Worm (Caenorhabditis elegans) whole organism, young adult: ENCODE results near the gene gba-2.

Source experiments
- B0336.3 ChIP-seq: fragments of 200-800 bp; sonication (Bioruptor generic); IDR thresholded peaks from 2 replicates; pipeline ENCODE4 v1.3.6; 2022; ENCODE audit warnings: missing genetic modification characterization, missing compliant biosample characterization
- C06A6.2 ChIP-seq: fragments of 200-800 bp; sonication (Bioruptor generic); conservative IDR thresholded peaks from 2 replicates; pipeline ENCODE4 v1.3.6; 2022; ENCODE audit warnings: missing genetic modification characterization, missing compliant biosample characterization
- F10E7.11 ChIP-seq: sonication (generic microtip); optimal IDR thresholded peaks from 2 replicates; lab custom pipeline; 2017; ENCODE audit warnings: mild to moderate bottlenecking, missing genetic modification characterization, moderate library complexity, missing compliant biosample characterization
- F23B12.7 ChIP-seq: sonication (generic microtip); optimal IDR thresholded peaks from 2 replicates; lab custom pipeline; 2017; ENCODE audit warnings: missing genetic modification characterization, mild to moderate bottlenecking, missing compliant biosample characterization, antibody characterized with exemption, moderate library complexity; ENCODE audit not compliant: insufficient read depth
- F39B2.1 ChIP-seq: fragments of 200-800 bp; sonication (Bioruptor generic); IDR thresholded peaks from 2 replicates; pipeline ENCODE4 v1.3.6; 2022; ENCODE audit warnings: missing genetic modification reagents, missing genetic modification characterization, missing compliant biosample characterization
- F57A8.1 ChIP-seq: fragments of 200-800 bp; sonication (Bioruptor generic); optimal IDR thresholded peaks from 2 replicates; lab custom pipeline; 2018; ENCODE audit warnings: mild to moderate bottlenecking, missing genetic modification characterization, moderate library complexity, missing compliant biosample characterization
- F57C9.4 ChIP-seq: sonication (generic microtip); optimal IDR thresholded peaks from 2 replicates; lab custom pipeline; 2017; ENCODE audit warnings: mild to moderate bottlenecking, missing genetic modification characterization, missing compliant biosample characterization
- K12H6.12 ChIP-seq: fragments of 200-800 bp; sonication (Bioruptor generic); optimal IDR thresholded peaks from 2 replicates; lab custom pipeline; 2018; ENCODE audit warnings: mild to moderate bottlenecking, missing genetic modification characterization, missing compliant biosample characterization
- T26A5.8 ChIP-seq: sonication (generic microtip); optimal IDR thresholded peaks from 2 replicates; lab custom pipeline; 2016; ENCODE audit warnings: missing genetic modification characterization, missing compliant biosample characterization
- Y53G8AR.9 ChIP-seq: fragments of 200-800 bp; sonication (Bioruptor generic); conservative IDR thresholded peaks from 2 replicates; pipeline ENCODE4 v1.3.6; 2022; ENCODE audit warnings: missing genetic modification reagents, missing genetic modification characterization, missing compliant biosample characterization
- Y67H2A.10 ChIP-seq: fragments of 200-800 bp; sonication (Bioruptor generic); conservative IDR thresholded peaks from 2 replicates; pipeline ENCODE4 v1.3.6; 2022; ENCODE audit warnings: missing genetic modification reagents, missing genetic modification characterization, missing compliant biosample characterization
- ZK185.1 ChIP-seq: sonication (generic microtip); optimal IDR thresholded peaks from 2 replicates; lab custom pipeline; 2016; ENCODE audit warnings: mild to moderate bottlenecking, missing genetic modification characterization, missing compliant biosample characterization; ENCODE audit not compliant: poor library complexity, severe bottlenecking
- ama-1 ChIP-seq, 3 experiments: fragments of 150-350 bp in 1 of 3; sonication (generic microtip) in 2 of 3; optimal IDR thresholded peaks; 2 replicates each; lab custom pipeline; 2014 to 2018; ENCODE audit warnings: missing biosample characterization in 2 of 3, missing genetic modification characterization in 2 of 3, missing genetic modification reagents in 2 of 3
- attf-3 ChIP-seq: fragments of 200-800 bp; sonication (Bioruptor generic); conservative IDR thresholded peaks from 2 replicates; pipeline ENCODE4 v1.3.6; 2022; ENCODE audit warnings: missing genetic modification reagents, missing genetic modification characterization, missing compliant biosample characterization
- ccch-3 ChIP-seq: fragments of 200-800 bp; sonication (Bioruptor generic); optimal IDR thresholded peaks from 2 replicates; lab custom pipeline; 2018; ENCODE audit warnings: mild to moderate bottlenecking, missing genetic modification characterization, missing compliant biosample characterization
- cebp-2 ChIP-seq: fragments of 200-800 bp; sonication (Bioruptor generic); IDR thresholded peaks from 2 replicates; pipeline ENCODE4 v1.3.6; 2022; ENCODE audit warnings: missing genetic modification characterization, missing compliant biosample characterization
- ceh-79 ChIP-seq: sonication (generic microtip); optimal IDR thresholded peaks from 2 replicates; lab custom pipeline; 2017; ENCODE audit warnings: mild to moderate bottlenecking, missing genetic modification characterization, missing compliant biosample characterization
- ceh-91 ChIP-seq: fragments of 200-800 bp; sonication (Bioruptor generic); IDR thresholded peaks from 2 replicates; pipeline ENCODE4 v1.3.6; 2022; ENCODE audit warnings: missing genetic modification reagents, missing genetic modification characterization, missing compliant biosample characterization
- chd-7 ChIP-seq: sonication (generic microtip); optimal IDR thresholded peaks from 2 replicates; lab custom pipeline; 2016; ENCODE audit warnings: mild to moderate bottlenecking, missing genetic modification characterization, moderate library complexity, missing compliant biosample characterization
- efl-1 ChIP-seq: fragments of 150-350 bp; optimal IDR thresholded peaks from 2 replicates; lab custom pipeline; 2014; ENCODE audit warnings: missing biosample characterization, missing genetic modification reagents, missing genetic modification characterization
- egl-18 ChIP-seq: fragments of 200-800 bp; sonication (Bioruptor generic); IDR thresholded peaks from 2 replicates; pipeline ENCODE4 v1.3.6; 2022; ENCODE audit warnings: missing genetic modification reagents, missing genetic modification characterization, missing compliant biosample characterization
- egrh-3 ChIP-seq: fragments of 200-800 bp; sonication (Bioruptor generic); IDR thresholded peaks from 2 replicates; pipeline ENCODE4 v1.3.6; 2022; ENCODE audit warnings: missing genetic modification reagents, missing genetic modification characterization, missing compliant biosample characterization
- fkh-3 ChIP-seq: sonication (generic microtip); optimal IDR thresholded peaks from 2 replicates; lab custom pipeline; 2016; ENCODE audit warnings: mild to moderate bottlenecking, missing genetic modification characterization, missing compliant biosample characterization
- hrde-1 ChIP-seq: sonication (generic microtip); optimal IDR thresholded peaks from 2 replicates; lab custom pipeline; 2016; ENCODE audit warnings: missing genetic modification characterization, mild to moderate bottlenecking, missing compliant biosample characterization, moderate library complexity, missing genotype, missing genetic modification reagents, borderline replicate concordance
- hsf-1 ChIP-seq: fragments of 200-800 bp; sonication (Bioruptor generic); IDR thresholded peaks from 2 replicates; pipeline ENCODE4 v1.3.6; 2022; ENCODE audit warnings: missing genetic modification reagents, missing genetic modification characterization, missing compliant biosample characterization
- lin-26 ChIP-seq: fragments of 200-800 bp; sonication (Bioruptor generic); IDR thresholded peaks from 2 replicates; pipeline ENCODE4 v1.3.6; 2022; ENCODE audit warnings: missing genetic modification reagents, missing genetic modification characterization, missing compliant biosample characterization
- lin-40 ChIP-seq: sonication (generic microtip); optimal IDR thresholded peaks from 2 replicates; lab custom pipeline; 2016; ENCODE audit warnings: missing genetic modification characterization, mild to moderate bottlenecking, missing compliant biosample characterization, missing genotype, missing genetic modification reagents
- lin-54 ChIP-seq: fragments of 200-800 bp; sonication (Bioruptor generic); optimal IDR thresholded peaks from 2 replicates; lab custom pipeline; 2018; ENCODE audit warnings: mild to moderate bottlenecking, missing genetic modification characterization, missing compliant biosample characterization
- madf-10 ChIP-seq: sonication (generic microtip); optimal IDR thresholded peaks from 2 replicates; lab custom pipeline; 2016; ENCODE audit warnings: mild to moderate bottlenecking, missing genetic modification characterization, missing compliant biosample characterization
- madf-6 ChIP-seq: fragments of 200-800 bp; sonication (Bioruptor generic); IDR thresholded peaks from 2 replicates; pipeline ENCODE4 v1.3.6; 2022; ENCODE audit warnings: missing genetic modification reagents, missing genetic modification characterization, missing compliant biosample characterization
- mel-28 ChIP-seq: sonication (generic microtip); optimal IDR thresholded peaks from 2 replicates; lab custom pipeline; 2016; ENCODE audit warnings: borderline replicate concordance, mild to moderate bottlenecking, missing genetic modification characterization, missing compliant biosample characterization
- nhr-27 ChIP-seq: fragments of 200-800 bp; sonication (Bioruptor generic); optimal IDR thresholded peaks from 2 replicates; lab custom pipeline; 2018; ENCODE audit warnings: mild to moderate bottlenecking, missing genetic modification characterization, moderate library complexity, missing compliant biosample characterization
- sdz-38 ChIP-seq: sonication (generic microtip); optimal IDR thresholded peaks from 2 replicates; lab custom pipeline; 2016; ENCODE audit warnings: missing genotype, missing genetic modification characterization, missing compliant biosample characterization
- sea-2 ChIP-seq: fragments of 200-800 bp; sonication (Bioruptor generic); IDR thresholded peaks from 2 replicates; pipeline ENCODE4 v1.3.6; 2022; ENCODE audit warnings: missing genetic modification characterization, missing compliant biosample characterization
- snpc-4 ChIP-seq, 5 experiments: fragments of 150-350 bp in 1 of 5; sonication (generic microtip) in 4 of 5; optimal IDR thresholded peaks; 2 replicates each; lab custom pipeline; 2014 to 2018; ENCODE audit warnings: missing genetic modification characterization in 5 of 5, missing biosample characterization in 3 of 5, antibody characterized with exemption in 2 of 5, mild to moderate bottlenecking in 2 of 5, missing compliant biosample characterization in 2 of 5, missing genotype in 2 of 5, moderate library complexity in 2 of 5, missing genetic modification reagents in 1 of 5
- sptf-2 ChIP-seq: fragments of 200-800 bp; sonication (Bioruptor generic); optimal IDR thresholded peaks from 2 replicates; lab custom pipeline; 2018; ENCODE audit warnings: mild to moderate bottlenecking, missing genetic modification characterization, missing compliant biosample characterization
- tbx-9 ChIP-seq: sonication (generic microtip); optimal IDR thresholded peaks from 2 replicates; lab custom pipeline; 2016; ENCODE audit warnings: borderline replicate concordance, missing genetic modification characterization, inconsistent platforms, missing compliant biosample characterization
- zfh-2 ChIP-seq: fragments of 200-800 bp; sonication (Bioruptor generic); conservative IDR thresholded peaks from 2 replicates; pipeline ENCODE4 v1.3.6; 2022; ENCODE audit warnings: missing genetic modification reagents, missing genetic modification characterization, missing compliant biosample characterization

The gba-2 gene

DNA sequence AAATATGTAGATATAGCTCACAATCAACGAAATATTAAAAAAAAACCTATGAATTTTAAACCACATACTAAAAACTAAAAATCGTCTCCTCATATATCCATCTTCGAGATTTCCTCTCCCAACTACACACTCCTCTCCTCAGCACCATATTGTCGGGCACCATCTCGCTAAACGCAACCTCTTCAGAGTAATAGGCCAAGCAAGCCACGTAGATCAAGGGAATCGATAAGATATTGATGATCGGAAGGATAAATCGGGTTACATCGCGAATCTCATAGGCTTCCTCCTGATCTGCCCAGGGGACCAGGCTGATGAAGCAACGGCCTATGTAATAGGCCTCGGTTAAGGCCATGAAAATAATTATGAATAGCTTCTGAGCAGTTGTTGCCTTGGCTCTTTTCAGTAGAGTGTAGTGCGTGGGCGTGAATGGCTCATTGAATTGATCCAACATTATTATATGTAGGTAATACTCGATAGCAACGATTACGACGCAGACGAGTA lies 35.7 kb downstream of the gba-2 start, which contains the start of the genes C40A11.7 and C40A11.8:
C40A11.7 (minus strand) TSS at position 101 of the 501 bp plus-strand sequence.
C40A11.8 (minus strand) TSS at position 451 of the 501 bp plus-strand sequence.
- TF ChIP-seq hrde-1, result no peak
- TF ChIP-seq zfh-2 (GFP tag; lab: Robert Waterston, UW), result no peak
- TF ChIP-seq ZK185.1 (tag; lab: Kevin White, UChicago), result no peak
- TF ChIP-seq ccch-3 (GFP tag; lab: Kevin White, UChicago), result no peak
- no peak for TF ChIP-seq F57C9.4 (tag; lab: Kevin White, UChicago)
- TF ChIP-seq Y53G8AR.9 (GFP tag; lab: Robert Waterston, UW), result no peak
- no peak for TF ChIP-seq nhr-27 (tag; lab: Kevin White, UChicago)
- TF ChIP-seq snpc-4 (GFP tag; optimal IDR thresholded peaks at IDR 0.05; lab: Kevin White, UChicago), result no peak
- no peak for TF ChIP-seq snpc-4 (tag; optimal IDR thresholded peaks at IDR 0.05; lab: Kevin White, UChicago)
- TF ChIP-seq egl-18, result no peak
- TF ChIP-seq fkh-3 (tag; lab: Kevin White, UChicago), result no peak
- no peak for TF ChIP-seq F57A8.1 (GFP tag; lab: Kevin White, UChicago)
- no peak for TF ChIP-seq T26A5.8 (tag; lab: Kevin White, UChicago)
- no peak for TF ChIP-seq lin-26 (GFP tag; lab: Robert Waterston, UW)
- TF ChIP-seq B0336.3, result no peak
- TF ChIP-seq attf-3 (GFP tag; lab: Robert Waterston, UW), result no peak
- no peak for TF ChIP-seq sptf-2 (GFP tag; lab: Kevin White, UChicago)
- TF ChIP-seq mel-28, result no peak
- TF ChIP-seq sea-2, result no peak

DNA sequence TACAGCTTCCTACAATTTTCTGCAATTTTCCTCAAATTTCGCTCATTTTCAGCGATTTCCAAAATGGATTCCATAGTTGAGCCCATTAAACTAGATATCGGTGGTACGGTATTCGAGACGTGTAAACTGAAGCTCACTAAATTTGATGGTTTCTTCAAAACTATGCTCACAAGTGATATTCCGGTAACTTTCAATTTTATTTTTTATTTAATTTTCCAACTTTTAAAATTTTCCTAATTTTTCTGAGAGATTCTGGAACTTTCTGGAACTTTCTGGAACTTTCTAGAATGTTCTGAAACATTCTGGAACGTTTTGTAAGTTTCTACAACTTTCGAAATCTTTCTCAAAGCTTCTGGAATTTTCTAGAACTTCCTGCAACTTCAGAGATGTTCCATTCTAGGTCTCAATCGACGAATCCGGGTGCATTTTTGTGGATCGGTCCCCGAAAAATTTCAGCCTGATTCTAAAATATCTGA lies 39.3 kb downstream of the gba-2 start, which contains the start of gene C40A11.2:
C40A11.2 (plus strand) TSS at position 51 of the 476 bp plus-strand sequence.
- no peak for TF ChIP-seq Y67H2A.10 (GFP tag; lab: Robert Waterston, UW)
- TF ChIP-seq hsf-1 (GFP tag; lab: Robert Waterston, UW), result peak; percentile 90

DNA sequence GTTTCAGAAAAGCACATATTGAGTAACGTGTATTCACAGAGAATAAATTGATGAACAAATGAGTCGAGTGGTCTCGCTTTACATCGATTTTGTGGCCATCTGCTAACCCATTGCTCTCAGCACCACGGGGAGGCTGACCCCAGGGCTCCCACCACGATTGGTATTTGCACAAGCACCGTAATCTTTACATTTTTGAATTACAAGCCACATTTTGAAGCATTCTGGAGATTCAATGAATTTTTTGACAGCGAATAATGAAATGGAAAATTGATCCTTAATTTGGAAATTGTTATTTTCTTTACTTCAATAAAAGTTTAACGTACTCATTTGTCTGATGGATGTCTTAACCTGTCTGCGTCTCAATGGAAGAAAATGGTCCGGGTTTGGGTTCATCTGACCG lies 40.7 kb downstream of the gba-2 start, which contains the start of gene C40A11.6:
C40A11.6 (minus strand) TSS at position 101 of the 400 bp plus-strand sequence.
- TF ChIP-seq ama-1 (optimal IDR thresholded peaks at IDR 0.05; lab: Kevin White, UChicago), result no peak
- TF ChIP-seq ama-1 (GFP tag; optimal IDR thresholded peaks at IDR 0.05; lab: Kevin White, UChicago), result no peak
- no peak for TF ChIP-seq madf-10
- TF ChIP-seq K12H6.12 (tag; lab: Kevin White, UChicago), result no peak
- no peak for TF ChIP-seq madf-6 (GFP tag; lab: Robert Waterston, UW)
- no peak for TF ChIP-seq fkh-3 (tag; lab: Kevin White, UChicago)
- TF ChIP-seq, all 124 proteins: peak for 0

DNA sequence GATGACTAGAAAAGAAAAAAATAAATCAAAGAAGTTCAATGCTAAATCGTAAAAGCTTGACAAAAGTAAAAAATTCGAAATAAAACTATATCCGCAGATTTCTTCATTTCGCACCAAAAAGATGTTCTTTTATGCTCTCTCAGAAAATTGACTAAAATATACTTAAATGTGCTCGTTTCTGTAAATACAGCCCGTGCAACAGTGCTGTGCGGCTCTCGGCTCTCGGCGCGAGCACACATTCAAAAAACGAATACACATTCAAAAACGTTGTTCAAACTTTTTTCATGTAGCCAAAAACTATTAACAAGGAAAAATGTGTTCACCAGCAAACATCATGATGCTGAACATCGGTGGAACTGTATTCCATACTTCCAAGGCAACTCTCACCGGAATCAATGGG lies 45.4 kb downstream of the gba-2 start, which contains the start of gene C40A11.3:
C40A11.3 (plus strand) TSS at position 301 of the 400 bp plus-strand sequence.
- TF ChIP-seq B0336.3 (no peak), F39B2.1 (GFP tag; lab: Robert Waterston, UW) (no peak), sdz-38 (tag; lab: Kevin White, UChicago) (no peak), egrh-3 (no peak), ceh-79 (no peak), F10E7.11 (no peak), F23B12.7 (tag; lab: Kevin White, UChicago) (no peak), F57A8.1 (GFP tag; lab: Kevin White, UChicago) (no peak)
- TF ChIP-seq, all 124 proteins: peak for 0

DNA sequence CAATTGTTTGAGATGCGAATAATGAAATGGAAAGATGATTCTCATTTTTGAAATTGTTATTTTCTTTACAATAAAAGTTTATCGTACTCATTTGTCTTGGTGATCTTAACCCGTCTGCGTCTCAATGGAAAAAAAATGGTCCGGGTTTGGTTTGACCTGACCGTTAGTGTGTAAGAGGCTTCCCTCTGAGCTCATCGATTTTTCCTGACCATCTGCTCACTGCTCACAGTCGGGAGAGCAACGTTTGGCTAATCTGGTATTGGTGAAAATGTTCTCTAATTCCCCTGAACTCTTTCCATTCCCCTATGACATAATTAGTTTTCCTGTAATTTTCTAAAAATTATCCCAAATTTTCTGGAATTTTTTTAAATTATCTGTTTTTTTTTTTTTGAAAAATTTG lies 47.3 kb downstream of the gba-2 start:
- TF ChIP-seq ceh-91 (GFP tag; lab: Robert Waterston, UW) (no peak), cebp-2 (GFP tag; lab: Robert Waterston, UW) (no peak), lin-40 (no peak), chd-7 (tag; lab: Kevin White, UChicago) (no peak), Y53G8AR.9 (GFP tag; lab: Robert Waterston, UW) (no peak), egl-18 (no peak), efl-1 (GFP tag; lab: Kevin White, UChicago) (no peak), lin-54 (GFP tag; lab: Kevin White, UChicago) (no peak), C06A6.2 (GFP tag; lab: Robert Waterston, UW) (no peak), lin-26 (GFP tag; lab: Robert Waterston, UW) (no peak), tbx-9 (tag; lab: Kevin White, UChicago) (no peak)
